Worm (Caenorhabditis elegans) whole organism, mixed stage, embryonic: ENCODE results near the gene T23G4.2.

Source experiments
- M03D4.4 ChIP-seq: sonication (generic microtip); optimal IDR thresholded peaks from 2 replicates; lab custom pipeline; 2017; ENCODE audit warnings: mild to moderate bottlenecking, missing genetic modification characterization, missing compliant biosample characterization
- bed-3 ChIP-seq: fragments of 200-800 bp; sonication (Bioruptor generic); optimal IDR thresholded peaks from 3 replicates; lab custom pipeline; 2018; ENCODE audit warnings: mild to moderate bottlenecking, missing genetic modification characterization, moderate library complexity, missing compliant biosample characterization
- blmp-1 ChIP-seq: fragments of 150-350 bp; optimal IDR thresholded peaks from 2 replicates; lab custom pipeline; 2014; ENCODE audit warnings: missing biosample characterization, missing genetic modification characterization
- ceh-43 ChIP-seq: fragments of 200-800 bp; sonication (Bioruptor generic); optimal IDR thresholded peaks from 2 replicates; lab custom pipeline; 2018; ENCODE audit warnings: mild to moderate bottlenecking, missing genetic modification characterization, moderate library complexity, missing compliant biosample characterization
- ceh-83 ChIP-seq: fragments of 200-800 bp; sonication (Bioruptor generic); optimal IDR thresholded peaks from 2 replicates; lab custom pipeline; 2018; ENCODE audit warnings: mild to moderate bottlenecking, missing genetic modification characterization, missing compliant biosample characterization
- ces-1 ChIP-seq: fragments of 150-350 bp; optimal IDR thresholded peaks from 2 replicates; lab custom pipeline; 2014; ENCODE audit warnings: missing biosample characterization, missing genetic modification reagents, missing genetic modification characterization
- cnd-1 ChIP-seq: fragments of 200-800 bp; sonication (Bioruptor generic); optimal IDR thresholded peaks from 2 replicates; lab custom pipeline; 2018; ENCODE audit warnings: mild to moderate bottlenecking, missing genetic modification characterization, missing compliant biosample characterization
- hlh-1 ChIP-seq: fragments of 150-350 bp; optimal IDR thresholded peaks from 2 replicates; lab custom pipeline; 2014; ENCODE audit warnings: missing biosample characterization, missing genetic modification reagents, missing genetic modification characterization
- lin-13 ChIP-seq: fragments of 150-350 bp; optimal IDR thresholded peaks from 2 replicates; lab custom pipeline; 2014; ENCODE audit warnings: missing biosample characterization, missing genetic modification characterization
- lsy-2 ChIP-seq: fragments of 150-350 bp; optimal IDR thresholded peaks from 2 replicates; lab custom pipeline; 2014; ENCODE audit warnings: missing biosample characterization, missing genetic modification characterization
- mab-5 ChIP-seq: fragments of 150-350 bp; optimal IDR thresholded peaks from 2 replicates; lab custom pipeline; 2014; ENCODE audit warnings: missing biosample characterization, missing genetic modification characterization
- mep-1 ChIP-seq: fragments of 150-350 bp; optimal IDR thresholded peaks from 2 replicates; lab custom pipeline; 2017; ENCODE audit warnings: missing biosample characterization, missing genetic modification reagents, missing genetic modification characterization, inconsistent platforms
- mls-2 ChIP-seq: sonication (generic microtip); optimal IDR thresholded peaks from 2 replicates; lab custom pipeline; 2016; ENCODE audit warnings: mild to moderate bottlenecking, missing genetic modification characterization, moderate library complexity, missing compliant biosample characterization
- nhr-12 ChIP-seq: fragments of 150-350 bp; optimal IDR thresholded peaks from 2 replicates; lab custom pipeline; 2014; ENCODE audit warnings: missing biosample characterization, missing genetic modification characterization
- nhr-2 ChIP-seq: fragments of 150-350 bp; optimal IDR thresholded peaks from 2 replicates; lab custom pipeline; 2014; ENCODE audit warnings: missing biosample characterization, missing genetic modification characterization
- nhr-237 ChIP-seq: fragments of 150-350 bp; optimal IDR thresholded peaks from 2 replicates; lab custom pipeline; 2014; ENCODE audit warnings: missing biosample characterization, missing genetic modification characterization
- pha-4 ChIP-seq: fragments of 150-350 bp; optimal IDR thresholded peaks from 2 replicates; lab custom pipeline; 2018; ENCODE audit warnings: missing biosample characterization, missing genetic modification reagents, missing genetic modification characterization
- snpc-4 ChIP-seq: fragments of 150-350 bp; optimal IDR thresholded peaks from 2 replicates; lab custom pipeline; 2014; ENCODE audit warnings: missing biosample characterization, missing genetic modification characterization
- tbx-8 ChIP-seq: fragments of 200-800 bp; sonication (Bioruptor generic); optimal IDR thresholded peaks from 2 replicates; lab custom pipeline; 2018; ENCODE audit warnings: mild to moderate bottlenecking, missing genetic modification characterization, moderate library complexity, missing compliant biosample characterization
- unc-120 ChIP-seq: sonication (generic microtip); optimal IDR thresholded peaks from 2 replicates; lab custom pipeline; 2017; ENCODE audit warnings: missing genetic modification characterization, missing compliant biosample characterization; ENCODE audit not compliant: poor library complexity, severe bottlenecking
- zip-8 ChIP-seq: fragments of 150-350 bp; optimal IDR thresholded peaks from 2 replicates; lab custom pipeline; 2014; ENCODE audit warnings: missing biosample characterization, missing genetic modification characterization
- ztf-11 ChIP-seq: fragments of 150-350 bp; optimal IDR thresholded peaks from 2 replicates; lab custom pipeline; 2014; ENCODE audit warnings: missing biosample characterization, missing genetic modification characterization

T23G4.2 gene

ce11 chrIV:13650238-13650637, 39.1 kb downstream of the T23G4.2 start, which contains the start of gene C08F11.17:
C08F11.17 (minus strand) TSS chrIV:13650338.
- TF ChIP-seq blmp-1 (tag; lab: Kevin White, UChicago) = no peak
- TF ChIP-seq nhr-2 = no peak
- TF ChIP-seq mls-2 (tag; lab: Kevin White, UChicago) = no peak
- no peak for TF ChIP-seq lsy-2
- no peak for TF ChIP-seq zip-8 (tag; lab: Kevin White, UChicago)
- TF ChIP-seq mep-1 (tag; lab: Kevin White, UChicago) = no peak
- TF ChIP-seq snpc-4 (tag; lab: Kevin White, UChicago) = no peak
- TF ChIP-seq mab-5 (tag; lab: Kevin White, UChicago) = no peak
- no peak for TF ChIP-seq pha-4 (tag; lab: Kevin White, UChicago)
- no peak for TF ChIP-seq tbx-8
- TF ChIP-seq, all 35 proteins: peak for 0

ce11 chrIV:13649126-13649525, 40.2 kb downstream of the T23G4.2 start, which contains the start of gene C08F11.10:
C08F11.10 (minus strand) TSS chrIV:13649226.
- TF ChIP-seq bed-3 (GFP tag; lab: Kevin White, UChicago) = no peak

ce11 chrIV:13647558-13647957, 41.8 kb downstream of the T23G4.2 start, which contains the start of gene ule-4:
ule-4 (minus strand) TSS chrIV:13647658.
- no peak for TF ChIP-seq blmp-1 (tag; lab: Kevin White, UChicago)
- no peak for TF ChIP-seq bed-3 (GFP tag; lab: Kevin White, UChicago)
- no peak for TF ChIP-seq lin-13 (tag; lab: Kevin White, UChicago)
- TF ChIP-seq M03D4.4 (tag; lab: Kevin White, UChicago) = no peak

ce11 chrIV:13645823-13646222, 43.5 kb downstream of the T23G4.2 start, which contains the start of gene srz-29:
srz-29 (minus strand) TSS chrIV:13645923.
- TF ChIP-seq zip-8 (tag; lab: Kevin White, UChicago) = no peak
- TF ChIP-seq ceh-83 = no peak
- TF ChIP-seq ceh-43 (GFP tag; lab: Kevin White, UChicago) = no peak
- no peak for TF ChIP-seq bed-3 (GFP tag; lab: Kevin White, UChicago)

ce11 chrIV:13639027-13639426, 50.3 kb downstream of the T23G4.2 start, which contains the start of gene ugt-22:
ugt-22 (plus strand) TSS chrIV:13639260.
- TF ChIP-seq tbx-8 (no peak), ztf-11 (tag; lab: Kevin White, UChicago) (no peak), ces-1 (no peak), nhr-237 (no peak), unc-120 (no peak), pha-4 (tag; lab: Kevin White, UChicago) (no peak), nhr-2 (no peak), nhr-12 (tag; lab: Kevin White, UChicago) (no peak), cnd-1 (no peak), hlh-1 (tag; lab: Kevin White, UChicago) (no peak), mls-2 (tag; lab: Kevin White, UChicago) (no peak), ceh-43 (GFP tag; lab: Kevin White, UChicago) (no peak)
